Fruit fly (Drosophila melanogaster) whole organism, embryonic: ENCODE measurements around the gene Bro.

ENCODE experiments used
- Abd-B ChIP-seq: fragments of 200-800 bp; sonication (Bioruptor generic); optimal IDR thresholded peaks from 2 replicates; lab custom pipeline; 2018; ENCODE audit warnings: missing biosample characterization, mild to moderate bottlenecking, missing genetic modification characterization, moderate library complexity
- CG11560 ChIP-seq: fragments of 200-800 bp; sonication (Bioruptor generic); IDR thresholded peaks from 3 replicates; pipeline ENCODE4 v1.3.6; 2022; ENCODE audit warnings: missing biosample characterization, missing genetic modification characterization
- CG13287 ChIP-seq: fragments of 200-800 bp; sonication (Bioruptor generic); IDR thresholded peaks from 2 replicates; pipeline ENCODE4 v1.3.6; 2022; ENCODE audit warnings: missing biosample characterization, missing genetic modification characterization; ENCODE audit not compliant: partially characterized antibody
- CG13775 ChIP-seq: fragments of 200-800 bp; sonication (Bioruptor generic); optimal IDR thresholded peaks from 3 replicates; lab custom pipeline; 2017; ENCODE audit warnings: missing biosample characterization, mild to moderate bottlenecking, missing genetic modification characterization
- CG14441 ChIP-seq: fragments of 200-800 bp; sonication (Bioruptor generic); IDR thresholded peaks from 2 replicates; pipeline ENCODE4 v1.3.6; 2022; ENCODE audit warnings: missing biosample characterization, missing genetic modification characterization
- CG15073 ChIP-seq: fragments of 200-800 bp; sonication (Bioruptor generic); optimal IDR thresholded peaks from 2 replicates; lab custom pipeline; 2016; ENCODE audit warnings: missing biosample characterization, missing genetic modification characterization
- CG1602 ChIP-seq: fragments of 200-800 bp; sonication (Bioruptor generic); optimal IDR thresholded peaks from 3 replicates; lab custom pipeline; 2016; ENCODE audit warnings: missing biosample characterization, missing genetic modification characterization
- CG16779 ChIP-seq: fragments of 200-800 bp; sonication (Bioruptor generic); IDR thresholded peaks from 2 replicates; pipeline ENCODE4 v1.3.6; 2022; ENCODE audit warnings: missing biosample characterization, missing genetic modification characterization
- CG18599 ChIP-seq: fragments of 200-800 bp; sonication (Bioruptor generic); optimal IDR thresholded peaks from 3 replicates; lab custom pipeline; 2017; ENCODE audit warnings: missing biosample characterization, missing genetic modification characterization, mild to moderate bottlenecking, moderate library complexity, missing genetic modification reagents
- CG31365 ChIP-seq: fragments of 200-800 bp; sonication (Bioruptor generic); optimal IDR thresholded peaks from 2 replicates; lab custom pipeline; 2018; ENCODE audit warnings: missing biosample characterization, mild to moderate bottlenecking, missing genetic modification characterization
- CG33557 ChIP-seq: fragments of 200-800 bp; sonication (Bioruptor generic); optimal IDR thresholded peaks from 2 replicates; lab custom pipeline; 2019; ENCODE audit warnings: missing biosample characterization, mild to moderate bottlenecking, missing genetic modification characterization, moderate library complexity
- CG4360 ChIP-seq: fragments of 200-800 bp; sonication (Bioruptor generic); IDR thresholded peaks from 2 replicates; pipeline ENCODE4 v1.3.6; 2022; ENCODE audit warnings: missing biosample characterization, missing genetic modification characterization
- CG43689 ChIP-seq: fragments of 200-800 bp; sonication (Bioruptor generic); IDR thresholded peaks from 2 replicates; pipeline ENCODE4 v1.3.6; 2022; ENCODE audit warnings: missing biosample characterization, missing genetic modification characterization
- CG4404 ChIP-seq: fragments of 200-800 bp; sonication (Bioruptor generic); IDR thresholded peaks from 2 replicates; pipeline ENCODE4 v1.3.6; 2022; ENCODE audit warnings: missing biosample characterization, missing genetic modification characterization
- CG4730 ChIP-seq: fragments of 200-800 bp; sonication (Bioruptor generic); IDR thresholded peaks from 2 replicates; pipeline ENCODE4 v1.3.6; 2022; ENCODE audit warnings: missing biosample characterization, missing genetic modification characterization
- CG6791 ChIP-seq: fragments of 200-800 bp; sonication (Bioruptor generic); IDR thresholded peaks from 3 replicates; pipeline ENCODE4 v1.3.6; 2022; ENCODE audit warnings: missing biosample characterization, missing genetic modification characterization; ENCODE audit not compliant: partially characterized antibody
- CG7839 ChIP-seq: fragments of 200-800 bp; sonication (Bioruptor generic); optimal IDR thresholded peaks from 3 replicates; lab custom pipeline; 2018; ENCODE audit warnings: missing biosample characterization, mild to moderate bottlenecking, missing genetic modification characterization, moderate library complexity
- CG9817 ChIP-seq: fragments of 200-800 bp; sonication (Bioruptor generic); optimal IDR thresholded peaks from 2 replicates; lab custom pipeline; 2018; ENCODE audit warnings: missing biosample characterization, mild to moderate bottlenecking, missing genetic modification characterization, moderate library complexity
- CG9876 ChIP-seq: fragments of 200-800 bp; sonication (Bioruptor generic); optimal IDR thresholded peaks from 2 replicates; lab custom pipeline; 2016; ENCODE audit warnings: missing biosample characterization, missing genetic modification characterization
- D ChIP-seq, 2 experiments: fragments of 200-800 bp in 1 of 2; fragments of >200 bp in 1 of 2; sonication (Bioruptor generic) in 1 of 2; optimal IDR thresholded peaks; 2 replicates in 1 of 2; 3 replicates in 1 of 2; lab custom pipeline; 2017; ENCODE audit warnings: mild to moderate bottlenecking in 1 of 2, missing biosample characterization in 1 of 2, missing genetic modification characterization in 1 of 2, missing genetic modification reagents in 1 of 2
- Dbx ChIP-seq: fragments of 200-800 bp; sonication (Bioruptor generic); IDR thresholded peaks from 3 replicates; pipeline ENCODE4 v1.3.6; 2022; ENCODE audit warnings: missing biosample characterization, missing genetic modification characterization
- Dip2 ChIP-seq: fragments of 200-800 bp; sonication (Bioruptor generic); IDR thresholded peaks from 2 replicates; pipeline ENCODE4 v1.3.6; 2022; ENCODE audit warnings: missing biosample characterization, missing genetic modification characterization
- HLH4C ChIP-seq: fragments of 200-800 bp; sonication (Bioruptor generic); IDR thresholded peaks from 3 replicates; pipeline ENCODE4 v1.3.6; 2022; ENCODE audit warnings: missing biosample characterization, missing genetic modification characterization; ENCODE audit not compliant: partially characterized antibody
- HLH54F ChIP-seq: fragments of 200-800 bp; sonication (Bioruptor generic); optimal IDR thresholded peaks from 3 replicates; lab custom pipeline; 2016; ENCODE audit warnings: missing biosample characterization, missing genetic modification characterization
- Lpt ChIP-seq: fragments of >200 bp; optimal IDR thresholded peaks from 2 replicates; lab custom pipeline; 2018; ENCODE audit warnings: missing biosample characterization, missing genetic modification characterization
- Meics ChIP-seq: fragments of 200-800 bp; sonication (Bioruptor generic); optimal IDR thresholded peaks from 2 replicates; lab custom pipeline; 2017; ENCODE audit warnings: missing biosample characterization, mild to moderate bottlenecking, missing genetic modification characterization
- Nf-YB ChIP-seq: fragments of 200-800 bp; sonication (Bioruptor generic); optimal IDR thresholded peaks from 3 replicates; lab custom pipeline; 2019; ENCODE audit warnings: missing biosample characterization, mild to moderate bottlenecking, missing genetic modification characterization, moderate library complexity
- Oli ChIP-seq: fragments of 200-800 bp; sonication (Bioruptor generic); optimal IDR thresholded peaks from 2 replicates; lab custom pipeline; 2018; ENCODE audit warnings: missing biosample characterization, mild to moderate bottlenecking, missing genetic modification characterization, moderate library complexity
- Opbp ChIP-seq: fragments of 200-800 bp; sonication (Bioruptor generic); IDR thresholded peaks from 3 replicates; pipeline ENCODE4 v1.3.6; 2022; ENCODE audit warnings: missing biosample characterization, missing genetic modification characterization; ENCODE audit not compliant: partially characterized antibody
- Six4 ChIP-seq: fragments of 200-800 bp; sonication (Bioruptor generic); optimal IDR thresholded peaks from 2 replicates; lab custom pipeline; 2016; ENCODE audit warnings: missing biosample characterization, missing genetic modification characterization
- Taf1 ChIP-seq: fragments of 200-800 bp; sonication (Bioruptor generic); IDR thresholded peaks from 2 replicates; pipeline ENCODE4 v1.3.6; 2022; ENCODE audit warnings: missing biosample characterization, missing genetic modification characterization
- Tbp ChIP-seq: fragments of >200 bp; optimal IDR thresholded peaks from 2 replicates; lab custom pipeline; 2018; ENCODE audit warnings: missing biosample characterization, missing genetic modification characterization
- Usf ChIP-seq: fragments of 200-800 bp; sonication (Bioruptor generic); optimal IDR thresholded peaks from 2 replicates; lab custom pipeline; 2017; ENCODE audit warnings: missing genotype, missing biosample characterization, missing genetic modification characterization
- ab ChIP-seq: fragments of 200-800 bp; sonication (Bioruptor generic); optimal IDR thresholded peaks from 2 replicates; lab custom pipeline; 2016; ENCODE audit warnings: missing biosample characterization, missing genetic modification characterization
- chn ChIP-seq: fragments of 200-800 bp; sonication (Bioruptor generic); optimal IDR thresholded peaks from 2 replicates; lab custom pipeline; 2016; ENCODE audit warnings: missing biosample characterization, missing genetic modification characterization
- crp ChIP-seq, 2 experiments: fragments of 200-800 bp; sonication (Bioruptor generic); optimal IDR thresholded peaks; 2 replicates in 1 of 2; 3 replicates in 1 of 2; lab custom pipeline; 2017; ENCODE audit warnings: missing biosample characterization in 2 of 2, missing genetic modification characterization in 2 of 2, mild to moderate bottlenecking in 1 of 2, moderate library complexity in 1 of 2
- dmrt99B ChIP-seq: fragments of 200-800 bp; sonication (Bioruptor generic); optimal IDR thresholded peaks from 2 replicates; lab custom pipeline; 2018; ENCODE audit warnings: missing biosample characterization, mild to moderate bottlenecking, missing genetic modification characterization, moderate library complexity
- fd102C ChIP-seq: fragments of 200-800 bp; sonication (Bioruptor generic); optimal IDR thresholded peaks from 2 replicates; lab custom pipeline; 2018; ENCODE audit warnings: missing biosample characterization, mild to moderate bottlenecking, missing genetic modification characterization, moderate library complexity
- ind ChIP-seq: fragments of 200-800 bp; sonication (Bioruptor generic); optimal IDR thresholded peaks from 3 replicates; lab custom pipeline; 2016; ENCODE audit warnings: missing biosample characterization, missing genetic modification characterization
- jigr1 ChIP-seq: fragments of 200-800 bp; sonication (Bioruptor generic); IDR thresholded peaks from 3 replicates; pipeline ENCODE4 v1.3.6; 2022; ENCODE audit warnings: missing biosample characterization, missing genetic modification characterization
- lab ChIP-seq: fragments of 200-800 bp; sonication (Bioruptor generic); optimal IDR thresholded peaks from 3 replicates; lab custom pipeline; 2017; ENCODE audit warnings: missing biosample characterization, missing genetic modification characterization, mild to moderate bottlenecking, moderate library complexity, missing genetic modification reagents
- nom ChIP-seq: fragments of 200-800 bp; sonication (Bioruptor generic); optimal IDR thresholded peaks from 2 replicates; lab custom pipeline; 2017; ENCODE audit warnings: missing biosample characterization, missing genetic modification characterization, mild to moderate bottlenecking, moderate library complexity, missing genetic modification reagents
- oc ChIP-seq: fragments of 200-800 bp; sonication (Bioruptor generic); optimal IDR thresholded peaks from 2 replicates; lab custom pipeline; 2018; ENCODE audit warnings: missing biosample characterization, mild to moderate bottlenecking, missing genetic modification characterization, moderate library complexity
- shn ChIP-seq: fragments of 200-800 bp; sonication (Bioruptor generic); optimal IDR thresholded peaks from 3 replicates; lab custom pipeline; 2016; ENCODE audit warnings: missing biosample characterization, missing genetic modification characterization
- so ChIP-seq: fragments of 200-800 bp; sonication (Bioruptor generic); IDR thresholded peaks from 3 replicates; pipeline ENCODE4 v1.3.6; 2022; ENCODE audit warnings: missing biosample characterization, missing genetic modification characterization
- sob ChIP-seq: fragments of 200-800 bp; sonication (Bioruptor generic); IDR thresholded peaks from 2 replicates; pipeline ENCODE4 v1.3.6; 2022; ENCODE audit warnings: missing biosample characterization, missing genetic modification characterization
- z ChIP-seq: fragments of 200-800 bp; sonication (Bioruptor generic); IDR thresholded peaks from 3 replicates; pipeline ENCODE4 v1.3.6; 2022; ENCODE audit warnings: missing biosample characterization, missing genetic modification characterization
- zfh1 ChIP-seq: fragments of 200-800 bp; sonication (Bioruptor generic); IDR thresholded peaks from 3 replicates; pipeline ENCODE4 v1.3.6; 2022; ENCODE audit warnings: missing biosample characterization, missing genetic modification characterization
- zfh2 ChIP-seq: fragments of 200-800 bp; sonication (Bioruptor generic); optimal IDR thresholded peaks from 2 replicates; lab custom pipeline; 2016; ENCODE audit warnings: missing biosample characterization, missing genetic modification characterization

The Bro gene

DNA sequence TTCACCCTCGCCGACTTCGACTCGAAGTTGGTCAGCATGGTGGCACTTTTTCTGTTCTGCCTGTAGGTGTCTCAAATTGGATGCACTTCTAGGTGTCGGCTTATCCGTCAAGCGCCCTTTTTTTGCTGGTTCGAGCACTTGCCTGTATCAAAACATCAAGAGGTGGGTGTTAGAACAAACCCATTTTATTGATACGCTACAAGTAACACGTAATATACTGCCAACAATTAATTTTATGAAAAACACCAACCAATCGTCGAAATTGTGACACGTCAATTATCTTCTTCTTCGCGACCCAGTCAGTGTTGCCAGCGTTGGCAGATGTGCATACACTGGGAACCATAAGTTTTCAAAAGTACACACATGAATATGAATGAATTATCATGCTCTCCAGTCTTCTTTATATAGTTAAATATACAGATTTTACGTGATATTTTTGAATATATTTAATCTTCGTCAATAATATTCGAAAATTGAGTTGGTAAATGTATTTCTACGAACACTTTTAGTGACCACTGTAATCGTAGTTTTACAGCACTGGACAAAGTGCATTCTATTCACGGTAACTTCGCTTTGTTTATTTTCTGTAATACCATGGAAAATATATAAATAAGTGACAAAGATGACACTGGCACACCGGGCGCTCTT is 2.6 kb upstream of the Bro start, which contains the start of the genes alphaCOP and CG13919 (continued):
- peak; percentile 96 for TF ChIP-seq CG13775 (GFP tag; lab: Kevin White, UChicago)
- TF ChIP-seq Dbx: peak; percentile 93
- peak; percentile 76 for TF ChIP-seq CG4360 (GFP tag; lab: Robert Waterston, UW)
- TF ChIP-seq fd102C (GFP tag; lab: Kevin White, UChicago): peak; percentile 80
- peak; percentile 96 for TF ChIP-seq chn (GFP tag; lab: Kevin White, UChicago)
- peak; percentile 96 for TF ChIP-seq dmrt99B (tag; lab: Kevin White, UChicago)
- peak; percentile 95 for TF ChIP-seq ind (GFP tag; lab: Kevin White, UChicago)
- TF ChIP-seq Tbp: no peak
- TF ChIP-seq sob (GFP tag; lab: Robert Waterston, UW): peak; percentile 97
- TF ChIP-seq CG31365 (tag; lab: Kevin White, UChicago): peak; percentile 65
- TF ChIP-seq HLH4C (GFP tag; lab: Robert Waterston, UW): no peak
- no peak for TF ChIP-seq z (GFP tag; lab: Robert Waterston, UW)
- TF ChIP-seq CG11560 (tag; lab: Robert Waterston, UW): peak; percentile 87
- TF ChIP-seq CG9876: peak; percentile 59
- no peak for TF ChIP-seq Lpt (GFP tag; lab: Kevin White, UChicago)
- peak; percentile 89 for TF ChIP-seq Usf (GFP tag; lab: Kevin White, UChicago)
- TF ChIP-seq Six4 (GFP tag; lab: Kevin White, UChicago): peak; percentile 93
- TF ChIP-seq CG14441 (GFP tag; lab: Robert Waterston, UW): peak; percentile 98
- peak; percentile 94 for TF ChIP-seq CG4404 (GFP tag; lab: Robert Waterston, UW)
- TF ChIP-seq CG1602 (GFP tag; lab: Kevin White, UChicago): peak; percentile 98
- TF ChIP-seq Dip2 (GFP tag; lab: Robert Waterston, UW): peak; percentile 53
- TF ChIP-seq CG33557: peak; percentile 95
- TF ChIP-seq zfh1: peak; percentile 97
- peak; percentile 94 for TF ChIP-seq Meics (GFP tag; lab: Kevin White, UChicago)
- TF ChIP-seq Opbp: no peak
- peak; percentile 84 for TF ChIP-seq Nf-YB (GFP tag; lab: Kevin White, UChicago)
- TF ChIP-seq CG6791 (GFP tag; lab: Robert Waterston, UW): no peak
- TF ChIP-seq CG43689 (GFP tag; lab: Robert Waterston, UW): peak; percentile 95
- TF ChIP-seq Oli (tag; lab: Kevin White, UChicago): peak; percentile 97
- peak; percentile 92 for TF ChIP-seq Taf1 (GFP tag; lab: Robert Waterston, UW)
- peak; percentile 92 for TF ChIP-seq nom
- peak; percentile 93 for TF ChIP-seq zfh2 (GFP tag; lab: Kevin White, UChicago)
- TF ChIP-seq HLH54F (GFP tag; lab: Kevin White, UChicago): peak; percentile 93
- TF ChIP-seq CG4730: peak; percentile 96
- peak in 1 of 2 experiments; percentile 77 for TF ChIP-seq crp (GFP tag; optimal IDR thresholded peaks at IDR 0.05; lab: Kevin White, UChicago)
- TF ChIP-seq CG18599 (GFP tag; lab: Kevin White, UChicago): peak; percentile 93
- peak; percentile 95 for TF ChIP-seq CG9817 (tag; lab: Kevin White, UChicago)
- TF ChIP-seq shn (GFP tag; lab: Kevin White, UChicago): peak; percentile 84
- peak; percentile 54; the same call in 1 of the 2 replicates for TF ChIP-seq CG13287 (GFP tag; lab: Robert Waterston, UW)
- peak; percentile 78 for TF ChIP-seq CG15073 (GFP tag; lab: Kevin White, UChicago)
- TF ChIP-seq jigr1 (GFP tag; lab: Robert Waterston, UW): peak; percentile 83
- TF ChIP-seq CG16779 (GFP tag; lab: Robert Waterston, UW): peak; percentile 84
- TF ChIP-seq ab: peak; percentile 90
- no peak for TF ChIP-seq D (optimal IDR thresholded peaks at IDR 0.05; lab: Kevin White, UChicago)
- peak; percentile 88 for TF ChIP-seq D (GFP tag; optimal IDR thresholded peaks at IDR 0.05; lab: Kevin White, UChicago)
- TF ChIP-seq oc: peak; percentile 97
- peak; percentile 97 for TF ChIP-seq Abd-B
- peak; percentile 97 for TF ChIP-seq so (GFP tag; lab: Robert Waterston, UW)
- TF ChIP-seq CG7839 (tag; lab: Kevin White, UChicago): peak; percentile 99
- TF ChIP-seq lab (GFP tag; lab: Kevin White, UChicago): peak; percentile 95
